Worm (Caenorhabditis elegans): ENCODE data around the gene tag-164.

tag-164 gene

DNA sequence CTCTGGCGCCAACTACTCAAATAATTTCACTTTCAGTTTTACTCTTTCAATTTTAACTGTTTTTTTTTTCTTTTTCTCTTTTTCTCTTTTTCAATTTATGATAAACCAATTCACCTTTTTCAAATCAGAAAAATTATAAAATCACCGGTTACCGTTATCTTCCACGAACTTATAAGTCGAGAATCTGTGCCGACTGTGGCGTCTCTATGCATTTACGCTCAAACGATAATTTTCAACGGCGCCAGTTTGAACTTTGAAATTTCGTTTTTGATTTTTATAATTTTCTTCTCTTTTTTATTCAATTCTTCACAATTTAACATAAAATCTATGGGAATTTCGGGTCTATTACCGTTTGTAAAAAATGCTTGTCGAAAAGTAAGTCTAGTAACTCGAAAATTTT, 35.9 kb upstream of the tag-164 start, which contains the start of gene exo-1 (continued):
- TF ChIP-seq dve-1 (tag; optimal IDR thresholded peaks at IDR 0.05) (no peak), hlh-6 (tag; optimal IDR thresholded peaks at IDR 0.05) (no peak), odd-2 (tag; optimal IDR thresholded peaks at IDR 0.05) (no peak), lim-6 (tag; optimal IDR thresholded peaks at IDR 0.05) (no peak), ceh-18 (tag; optimal IDR thresholded peaks at IDR 0.05) (no peak), pros-1 (tag; optimal IDR thresholded peaks at IDR 0.05) (no peak), sdc-2 (tag; optimal IDR thresholded peaks at IDR 0.05) (no peak), ceh-31 (tag; optimal IDR thresholded peaks at IDR 0.05) (peak; percentile 63)

DNA sequence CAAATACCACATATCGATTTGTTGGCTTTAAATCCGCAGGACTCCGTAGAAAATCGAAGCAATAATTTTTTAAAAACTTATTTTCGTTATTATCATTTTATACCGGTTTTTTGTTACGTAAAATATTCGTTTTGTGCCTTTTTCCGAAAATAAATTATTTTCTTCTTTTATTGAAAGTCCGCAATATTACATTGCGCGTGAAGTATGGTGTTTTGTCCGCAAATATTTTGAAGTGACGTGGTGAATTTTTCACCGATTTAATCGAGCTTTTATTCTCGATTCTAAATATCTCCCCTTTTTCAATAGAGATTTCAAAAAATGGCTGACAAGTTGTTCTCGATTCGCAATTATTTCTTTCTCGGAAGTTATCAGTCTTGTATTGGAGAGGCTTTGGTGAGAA, 33.3 kb upstream of the tag-164 start, which contains the start of gene cope-1:
cope-1 (plus strand) TSS at position 229 of the 400 bp plus-strand sequence.
- no peak for TF ChIP-seq ceh-2 (tag; optimal IDR thresholded peaks at IDR 0.05)
- TF ChIP-seq ceh-14 (tag; optimal IDR thresholded peaks at IDR 0.05): no peak
- TF ChIP-seq K02D7.2 (tag; optimal IDR thresholded peaks at IDR 0.05): no peak
- no peak for TF ChIP-seq ama-1 (optimal IDR thresholded peaks at IDR 0.05)
- no peak for TF ChIP-seq hlh-8 (tag; optimal IDR thresholded peaks at IDR 0.05)
- no peak for TF ChIP-seq gmeb-2 (tag; optimal IDR thresholded peaks at IDR 0.05)
- no peak for TF ChIP-seq ceh-9 (tag; optimal IDR thresholded peaks at IDR 0.05)
- TF ChIP-seq unc-86 (tag; optimal IDR thresholded peaks at IDR 0.05): no peak
- TF ChIP-seq hlh-13 (GFP tag; optimal IDR thresholded peaks at IDR 0.05): no peak
- no peak for TF ChIP-seq unc-3 (GFP tag; conservative IDR thresholded peaks at IDR 0.05)
- TF ChIP-seq unc-3 (tag; optimal IDR thresholded peaks at IDR 0.05): no peak
- no peak for TF ChIP-seq che-1 (tag; optimal IDR thresholded peaks at IDR 0.05)
- TF ChIP-seq pha-4 (tag; optimal IDR thresholded peaks at IDR 0.05): no peak
- no peak for TF ChIP-seq ceh-24 (tag; optimal IDR thresholded peaks at IDR 0.05)
- TF ChIP-seq ceh-31 (tag; optimal IDR thresholded peaks at IDR 0.05): no peak
- no peak for TF ChIP-seq pag-3 (tag; optimal IDR thresholded peaks at IDR 0.05; ENCODE audit: borderline replicate concordance)
- TF ChIP-seq sdc-2 (tag; optimal IDR thresholded peaks at IDR 0.05): no peak
- TF ChIP-seq rnt-1 (tag; optimal IDR thresholded peaks at IDR 0.05): no peak
- TF ChIP-seq hlh-15 (tag; optimal IDR thresholded peaks at IDR 0.05): no peak

- TF ChIP-seq Y22D7AL.16 (tag; optimal IDR thresholded peaks at IDR 0.05) (no peak), hlh-13 (GFP tag; optimal IDR thresholded peaks at IDR 0.05) (no peak), dmd-4 (tag; optimal IDR thresholded peaks at IDR 0.05; ENCODE audit: borderline replicate concordance) (no peak), syd-9 (tag; optimal IDR thresholded peaks at IDR 0.05) (no peak), nhr-11 (tag; optimal IDR thresholded peaks at IDR 0.05) (no peak), zip-5 (tag; optimal IDR thresholded peaks at IDR 0.05) (no peak), npax-4 (tag; optimal IDR thresholded peaks at IDR 0.05) (no peak), ceh-14 (tag; optimal IDR thresholded peaks at IDR 0.05) (no peak), eyg-1 (tag; optimal IDR thresholded peaks at IDR 0.05) (no peak), ceh-22 (tag; optimal IDR thresholded peaks at IDR 0.05) (no peak), ama-1 (optimal IDR thresholded peaks at IDR 0.05) (no peak), odd-2 (tag; optimal IDR thresholded peaks at IDR 0.05) (no peak), ceh-45 (GFP tag; IDR thresholded peaks at IDR 0.05) (no peak), ceh-9 (tag; optimal IDR thresholded peaks at IDR 0.05) (no peak)
Observed at ce11 chrIII:13427817-13428216, 31.5 kb upstream of the tag-164 start.

ce11 chrIII:13429668-13430067, 29.7 kb upstream of the tag-164 start, which contains the start of gene bli-5:
bli-5 (minus strand) TSS chrIII:13429768.
- no peak for TF ChIP-seq odd-2 (tag; optimal IDR thresholded peaks at IDR 0.05)
- TF ChIP-seq pqm-1 (tag; optimal IDR thresholded peaks at IDR 0.05): no peak
- no peak for TF ChIP-seq ceh-19 (GFP tag; optimal IDR thresholded peaks at IDR 0.05)
- TF ChIP-seq ceh-6 (GFP tag; optimal IDR thresholded peaks at IDR 0.05): no peak
- TF ChIP-seq unc-86 (tag; optimal IDR thresholded peaks at IDR 0.05): no peak
- no peak for TF ChIP-seq hlh-8 (tag; optimal IDR thresholded peaks at IDR 0.05)
- no peak for TF ChIP-seq dve-1 (tag; optimal IDR thresholded peaks at IDR 0.05)
- TF ChIP-seq F13H6.1 (tag; optimal IDR thresholded peaks at IDR 0.05): no peak
- TF ChIP-seq ceh-14 (tag; optimal IDR thresholded peaks at IDR 0.05): no peak
- no peak for TF ChIP-seq C08G9.2 (tag; optimal IDR thresholded peaks at IDR 0.05)
- no peak for TF ChIP-seq npax-4 (tag; optimal IDR thresholded peaks at IDR 0.05)
- no peak for TF ChIP-seq sdc-2 (tag; optimal IDR thresholded peaks at IDR 0.05)
- no peak for TF ChIP-seq tbx-7 (tag; optimal IDR thresholded peaks at IDR 0.05)
- no peak for TF ChIP-seq fkh-6 (tag; optimal IDR thresholded peaks at IDR 0.05)

All from whole organism, late embryonic.